Worm (Caenorhabditis elegans) whole organism, L1 larva: Measurements from ENCODE around the gene F07E5.5.

Experiments used
- C04F5.9 ChIP-seq: sonication (generic microtip); optimal IDR thresholded peaks from 2 replicates; lab custom pipeline; 2016; ENCODE audit warnings: missing genetic modification characterization, missing compliant biosample characterization
- C34B4.2 ChIP-seq: sonication (generic microtip); optimal IDR thresholded peaks from 2 replicates; lab custom pipeline; 2017; ENCODE audit warnings: mild to moderate bottlenecking, missing genetic modification characterization, missing compliant biosample characterization
- Y116A8C.19 ChIP-seq: sonication (generic microtip); optimal IDR thresholded peaks from 2 replicates; lab custom pipeline; 2016; ENCODE audit warnings: missing compliant biosample characterization, missing genetic modification characterization, borderline replicate concordance
- ceh-88 ChIP-seq: fragments of 200-800 bp; sonication (Bioruptor generic); IDR thresholded peaks from 2 replicates; pipeline ENCODE4 v1.3.6; 2022; ENCODE audit warnings: missing genetic modification characterization, missing compliant biosample characterization
- ces-1 ChIP-seq: fragments of 150-350 bp; optimal IDR thresholded peaks from 2 replicates; lab custom pipeline; 2014; ENCODE audit warnings: missing biosample characterization, missing genetic modification reagents, missing genetic modification characterization
- efl-1 ChIP-seq, 4 experiments: fragments of 150-350 bp; optimal IDR thresholded peaks in 3 of 4; peaks in 1 of 4; 1 replicate in 1 of 4; 2 replicates in 3 of 4; lab custom pipeline; 2014; ENCODE audit warnings: missing biosample characterization in 2 of 4, missing genetic modification characterization in 2 of 4, missing genetic modification reagents in 2 of 4
- egl-13 ChIP-seq: sonication (generic microtip); optimal IDR thresholded peaks from 2 replicates; lab custom pipeline; 2016; ENCODE audit warnings: missing genotype, missing genetic modification reagents, missing genetic modification characterization, missing compliant biosample characterization
- elt-2 ChIP-seq: sonication (generic microtip); optimal IDR thresholded peaks from 2 replicates; lab custom pipeline; 2016; ENCODE audit warnings: missing genetic modification characterization, mild to moderate bottlenecking, inconsistent platforms, missing compliant biosample characterization, missing genetic modification reagents
- elt-3 ChIP-seq, 6 experiments: fragments of 150-350 bp in 1 of 6; sonication (generic microtip); optimal IDR thresholded peaks; 2 replicates each; lab custom pipeline; 2017 to 2018; ENCODE audit warnings: missing biosample characterization in 6 of 6, missing genetic modification characterization in 6 of 6, inconsistent platforms in 1 of 6
- fkh-8 ChIP-seq: sonication (generic microtip); optimal IDR thresholded peaks from 2 replicates; lab custom pipeline; 2016; ENCODE audit warnings: mild to moderate bottlenecking, missing genetic modification characterization, missing compliant biosample characterization
- fos-1 ChIP-seq: fragments of 150-350 bp; optimal IDR thresholded peaks from 2 replicates; lab custom pipeline; 2014; ENCODE audit warnings: missing biosample characterization, missing genetic modification characterization
- grh-1 ChIP-seq: fragments of 200-800 bp; sonication (Bioruptor generic); IDR thresholded peaks from 2 replicates; pipeline ENCODE4 v1.3.6; 2022; ENCODE audit warnings: missing genetic modification reagents, missing genetic modification characterization, missing compliant biosample characterization
- isw-1 ChIP-seq: fragments of 200-800 bp; sonication (Bioruptor generic); IDR thresholded peaks from 2 replicates; pipeline ENCODE4 v1.3.6; 2022; ENCODE audit warnings: missing genetic modification characterization, missing compliant biosample characterization
- jun-1 ChIP-seq: fragments of 150-350 bp; optimal IDR thresholded peaks from 2 replicates; lab custom pipeline; 2014; ENCODE audit warnings: missing biosample characterization, missing genetic modification reagents, missing genetic modification characterization
- lin-14 ChIP-seq: fragments of 200-800 bp; sonication (Bioruptor generic); optimal IDR thresholded peaks from 2 replicates; lab custom pipeline; 2018; ENCODE audit warnings: mild to moderate bottlenecking, missing genetic modification characterization, moderate library complexity, missing compliant biosample characterization
- lin-35 ChIP-seq, 2 experiments: fragments of 150-350 bp; optimal IDR thresholded peaks; 2 replicates each; lab custom pipeline; 2014; ENCODE audit warnings: missing biosample characterization in 2 of 2, missing genetic modification characterization in 2 of 2, missing genetic modification reagents in 2 of 2
- mep-1 ChIP-seq: fragments of 150-350 bp; optimal IDR thresholded peaks from 2 replicates; lab custom pipeline; 2014; ENCODE audit warnings: missing biosample characterization, missing genetic modification characterization
- pag-3 ChIP-seq: sonication (generic microtip); optimal IDR thresholded peaks from 2 replicates; lab custom pipeline; 2017; ENCODE audit warnings: missing genetic modification characterization, mild to moderate bottlenecking, missing compliant biosample characterization, antibody characterized with exemption, borderline replicate concordance; ENCODE audit not compliant: insufficient read depth
- pax-3 ChIP-seq: fragments of 200-800 bp; sonication (Bioruptor generic); optimal IDR thresholded peaks from 2 replicates; lab custom pipeline; 2018; ENCODE audit warnings: mild to moderate bottlenecking, missing genetic modification characterization, moderate library complexity, missing compliant biosample characterization
- pqm-1 ChIP-seq: sonication (generic microtip); optimal IDR thresholded peaks from 3 replicates; lab custom pipeline; 2017; ENCODE audit warnings: missing biosample characterization, missing genetic modification characterization
- rnt-1 ChIP-seq: sonication (generic microtip); optimal IDR thresholded peaks from 2 replicates; lab custom pipeline; 2016; ENCODE audit warnings: mild to moderate bottlenecking, missing genetic modification characterization, moderate library complexity, missing compliant biosample characterization
- skn-1 ChIP-seq: fragments of 150-350 bp; optimal IDR thresholded peaks from 2 replicates; lab custom pipeline; 2014; ENCODE audit warnings: missing biosample characterization, missing genetic modification characterization
- snpc-4 ChIP-seq: fragments of 150-350 bp; optimal IDR thresholded peaks from 2 replicates; lab custom pipeline; 2014; ENCODE audit warnings: missing biosample characterization, missing genetic modification characterization
- tlp-1 ChIP-seq: fragments of 150-350 bp; optimal IDR thresholded peaks from 2 replicates; lab custom pipeline; 2014; ENCODE audit warnings: missing biosample characterization, missing genetic modification characterization
- unc-130 ChIP-seq: fragments of 150-350 bp; optimal IDR thresholded peaks from 2 replicates; lab custom pipeline; 2017; ENCODE audit warnings: missing biosample characterization, missing genetic modification characterization, inconsistent platforms
- unc-86 ChIP-seq: sonication (generic microtip); optimal IDR thresholded peaks from 2 replicates; lab custom pipeline; 2016; ENCODE audit warnings: missing genetic modification characterization, missing compliant biosample characterization
- unc-98 ChIP-seq: fragments of 200-800 bp; sonication (Bioruptor generic); IDR thresholded peaks from 2 replicates; pipeline ENCODE4 v1.3.6; 2022; ENCODE audit warnings: missing genetic modification characterization, missing compliant biosample characterization
- zip-4 ChIP-seq: fragments of 200-800 bp; sonication (Bioruptor generic); optimal IDR thresholded peaks from 2 replicates; lab custom pipeline; 2018; ENCODE audit warnings: mild to moderate bottlenecking, missing genetic modification characterization, moderate library complexity, missing compliant biosample characterization

Gene F07E5.5

ce11 chrII:2099139-2099976 lies 40.5 kb upstream of the F07E5.5 start, which contains the start of gene math-42:
Gene math-42 (plus strand): TSS chrII:2099926.
- TF ChIP-seq fos-1 (tag; lab: Kevin White, UChicago) (no peak), elt-2 (tag; lab: Kevin White, UChicago) (peak; percentile 38)
- TF ChIP-seq, all 84 proteins: peak for 1

ce11 chrII:2094924-2095650 lies 36.2 kb upstream of the F07E5.5 start, which contains the start of gene T16A1.2:
Gene T16A1.2 (plus strand): TSS chrII:2095600.
- no peak for TF ChIP-seq jun-1 (tag; lab: Kevin White, UChicago)
- TF ChIP-seq skn-1 (tag; lab: Kevin White, UChicago): no peak
- no peak for TF ChIP-seq ceh-88
- no peak for TF ChIP-seq mep-1
- no peak for TF ChIP-seq unc-130
- no peak for TF ChIP-seq rnt-1 (tag; lab: Kevin White, UChicago)
- no peak for TF ChIP-seq pax-3 (tag; lab: Kevin White, UChicago)
- no peak for TF ChIP-seq lin-14 (GFP tag; lab: Kevin White, UChicago)
- TF ChIP-seq elt-2 (tag; lab: Kevin White, UChicago): no peak
- no peak for TF ChIP-seq fos-1 (tag; lab: Kevin White, UChicago)
- TF ChIP-seq pqm-1 (tag; lab: Kevin White, UChicago): no peak
- no peak for TF ChIP-seq unc-86 (tag; lab: Kevin White, UChicago)
- TF ChIP-seq C34B4.2 (tag; lab: Kevin White, UChicago): no peak

ce11 chrII:2093456-2093926 lies 34.6 kb upstream of the F07E5.5 start, which contains the start of gene fbxb-37:
Gene fbxb-37 (minus strand): TSS chrII:2093876.
- no peak for TF ChIP-seq C04F5.9
- TF ChIP-seq pag-3 (tag; lab: Kevin White, UChicago): no peak
- no peak for TF ChIP-seq tlp-1 (tag; lab: Kevin White, UChicago)
- TF ChIP-seq egl-13 (tag; lab: Kevin White, UChicago): no peak
- no peak for TF ChIP-seq isw-1 (GFP tag; lab: Robert Waterston, UW)
- no peak for TF ChIP-seq Y116A8C.19 (tag; lab: Kevin White, UChicago)
- no peak for TF ChIP-seq elt-3 (tag; optimal IDR thresholded peaks at IDR 0.05; lab: Kevin White, UChicago)
- TF ChIP-seq unc-98 (GFP tag; lab: Robert Waterston, UW): no peak
- no peak for TF ChIP-seq ces-1
- no peak for TF ChIP-seq rnt-1 (tag; lab: Kevin White, UChicago)
- no peak for TF ChIP-seq fkh-8 (tag; lab: Kevin White, UChicago)
- no peak for TF ChIP-seq unc-130
- no peak for TF ChIP-seq snpc-4

ce11 chrII:2091972-2092371 lies 33.1 kb upstream of the F07E5.5 start, which contains the start of gene T16A1.10:
Gene T16A1.10 (minus strand): TSS chrII:2092094.
- no peak for TF ChIP-seq efl-1 (optimal IDR thresholded peaks at IDR 0.05; lab: Kevin White, UChicago)
- peak in 1 of 2 experiments; percentile 17 for TF ChIP-seq efl-1 (GFP tag; optimal IDR thresholded peaks at IDR 0.05 in 1 of 2; lab: Kevin White, UChicago)
- TF ChIP-seq ces-1: no peak

- TF ChIP-seq grh-1 (GFP tag; lab: Robert Waterston, UW) (no peak), pqm-1 (tag; lab: Kevin White, UChicago) (peak; percentile 81), zip-4 (no peak), jun-1 (tag; lab: Kevin White, UChicago) (peak; percentile 59), elt-2 (tag; lab: Kevin White, UChicago) (peak; percentile 94), lin-35 (GFP tag; optimal IDR thresholded peaks at IDR 0.05; lab: Kevin White, UChicago) (peak in 1 of 2 experiments; percentile 17)
Measured at ce11 chrII:2090605-2091004, 31.7 kb upstream of the F07E5.5 start, which contains the start of gene trpl-5. Gene trpl-5 (minus strand): TSS chrII:2090636.
